Fruit fly (Drosophila melanogaster) whole organism, embryonic: ENCODE measurements around the gene CG32023.

Experiments
- C15 ChIP-seq: fragments of 200-800 bp; sonication (Bioruptor generic); IDR thresholded peaks from 3 replicates; pipeline ENCODE4 v1.3.6; 2022; ENCODE audit warnings: missing biosample characterization, missing genetic modification characterization
- CG14860 ChIP-seq: fragments of 200-800 bp; sonication (Bioruptor generic); IDR thresholded peaks from 3 replicates; pipeline ENCODE4 v1.3.6; 2022; ENCODE audit warnings: missing biosample characterization, missing genetic modification characterization; ENCODE audit not compliant: partially characterized antibody
- CG33213 ChIP-seq: fragments of 200-800 bp; sonication (Bioruptor generic); optimal IDR thresholded peaks from 3 replicates; lab custom pipeline; 2016; ENCODE audit warnings: missing biosample characterization, missing genetic modification characterization
- CG4360 ChIP-seq: fragments of 200-800 bp; sonication (Bioruptor generic); IDR thresholded peaks from 2 replicates; pipeline ENCODE4 v1.3.6; 2022; ENCODE audit warnings: missing biosample characterization, missing genetic modification characterization
- CG9876 ChIP-seq: fragments of 200-800 bp; sonication (Bioruptor generic); optimal IDR thresholded peaks from 2 replicates; lab custom pipeline; 2016; ENCODE audit warnings: missing biosample characterization, missing genetic modification characterization
- Lhr ChIP-seq: fragments of 200-800 bp; sonication (Bioruptor generic); optimal IDR thresholded peaks from 3 replicates; lab custom pipeline; 2017; ENCODE audit warnings: mild to moderate bottlenecking, missing biosample characterization, missing genetic modification reagents, missing genetic modification characterization
- Rfx ChIP-seq: fragments of 200-800 bp; sonication (Bioruptor generic); IDR thresholded peaks from 2 replicates; pipeline ENCODE4 v1.3.6; 2022; ENCODE audit warnings: missing biosample characterization, missing genetic modification characterization
- Spps ChIP-seq: fragments of 200-800 bp; sonication (Bioruptor generic); optimal IDR thresholded peaks from 2 replicates; lab custom pipeline; 2018; ENCODE audit warnings: missing biosample characterization, mild to moderate bottlenecking, missing genetic modification characterization
- emc ChIP-seq: fragments of 200-800 bp; sonication (Bioruptor generic); optimal IDR thresholded peaks from 2 replicates; lab custom pipeline; 2016; ENCODE audit warnings: missing biosample characterization, missing genetic modification characterization
- gcm ChIP-seq: fragments of 200-800 bp; sonication (Bioruptor generic); optimal IDR thresholded peaks from 2 replicates; lab custom pipeline; 2019; ENCODE audit warnings: missing biosample characterization, mild to moderate bottlenecking, missing genetic modification characterization, moderate library complexity
- lab ChIP-seq: fragments of 200-800 bp; sonication (Bioruptor generic); optimal IDR thresholded peaks from 3 replicates; lab custom pipeline; 2017; ENCODE audit warnings: missing biosample characterization, missing genetic modification characterization, mild to moderate bottlenecking, moderate library complexity, missing genetic modification reagents
- sim ChIP-seq: fragments of 200-800 bp; sonication (Bioruptor generic); IDR thresholded peaks from 2 replicates; pipeline ENCODE4 v1.3.6; 2022; ENCODE audit warnings: missing biosample characterization, missing genetic modification characterization
- wor ChIP-seq: fragments of 200-800 bp; sonication (Bioruptor generic); IDR thresholded peaks from 2 replicates; pipeline ENCODE4 v1.3.6; 2022; ENCODE audit warnings: missing biosample characterization, missing genetic modification characterization
- zen2 ChIP-seq: fragments of 200-800 bp; sonication (Bioruptor generic); IDR thresholded peaks from 3 replicates; pipeline ENCODE4 v1.3.6; 2022; ENCODE audit warnings: missing biosample characterization, missing genetic modification characterization; ENCODE audit not compliant: partially characterized antibody

DNA sequence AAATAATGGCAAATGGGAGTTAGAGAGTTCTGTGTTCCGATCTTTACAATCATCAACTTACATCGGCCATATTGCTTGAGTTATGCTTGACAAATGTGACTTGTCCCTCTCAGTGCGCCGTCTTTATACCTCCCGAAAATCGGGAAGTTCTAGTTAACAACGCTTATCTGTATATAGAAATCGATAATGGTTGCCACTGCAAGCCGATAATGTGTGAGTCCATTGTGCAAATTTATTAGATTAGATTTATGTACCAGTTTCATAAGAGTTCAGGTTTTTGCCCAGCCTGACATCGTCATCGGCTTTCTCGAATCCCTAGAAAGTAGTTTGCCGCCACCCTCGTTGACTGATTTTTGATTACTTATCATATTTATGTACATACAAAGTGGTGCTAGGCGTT lies 15.5 kb downstream of the CG32023 start, which contains the start of gene Acbp5:
- no peak for TF ChIP-seq Spps (tag; lab: Kevin White, UChicago)
- TF ChIP-seq CG14860, result no peak
- TF ChIP-seq lab (GFP tag; lab: Kevin White, UChicago), result no peak
- TF ChIP-seq wor, result no peak
- TF ChIP-seq Lhr, result no peak
- no peak for TF ChIP-seq CG33213
- TF ChIP-seq gcm, result no peak
- TF ChIP-seq CG4360 (GFP tag; lab: Robert Waterston, UW), result no peak
- TF ChIP-seq Rfx, result no peak
- TF ChIP-seq sim, result no peak
- TF ChIP-seq C15, result no peak
- no peak for TF ChIP-seq emc
- no peak for TF ChIP-seq CG9876
- TF ChIP-seq zen2 (GFP tag; lab: Robert Waterston, UW), result no peak
